Fruit fly (Drosophila melanogaster) whole organism, embryonic: ENCODE measurements around the gene CG12289.

Experiments
- Ada2b ChIP-seq: fragments of 200-800 bp; sonication (Bioruptor generic); IDR thresholded peaks from 2 replicates; pipeline ENCODE4 v1.3.6; 2022; ENCODE audit warnings: missing biosample characterization, missing genetic modification characterization
- CG10565 ChIP-seq: fragments of 200-800 bp; sonication (Bioruptor generic); optimal IDR thresholded peaks from 3 replicates; lab custom pipeline; 2016; ENCODE audit warnings: missing biosample characterization, mild to moderate bottlenecking, missing genetic modification characterization
- CG11093 ChIP-seq: fragments of 200-800 bp; sonication (Bioruptor generic); IDR thresholded peaks from 3 replicates; pipeline ENCODE4 v1.3.6; 2022; ENCODE audit warnings: missing biosample characterization, missing genetic modification characterization
- CG11456 ChIP-seq: fragments of 200-800 bp; sonication (Bioruptor generic); IDR thresholded peaks from 3 replicates; pipeline ENCODE4 v1.3.6; 2022; ENCODE audit warnings: missing biosample characterization, missing genetic modification characterization
- CG13123 ChIP-seq: fragments of 200-800 bp; sonication (Bioruptor generic); optimal IDR thresholded peaks from 2 replicates; lab custom pipeline; 2016; ENCODE audit warnings: missing biosample characterization, missing genetic modification characterization
- CG15514 ChIP-seq: fragments of 200-800 bp; sonication (Bioruptor generic); optimal IDR thresholded peaks from 3 replicates; lab custom pipeline; 2017; ENCODE audit warnings: missing biosample characterization, missing genetic modification characterization, mild to moderate bottlenecking, moderate library complexity, missing genetic modification reagents
- CG15696 ChIP-seq: fragments of 200-800 bp; sonication (Bioruptor generic); optimal IDR thresholded peaks from 2 replicates; lab custom pipeline; 2019; ENCODE audit warnings: missing biosample characterization, mild to moderate bottlenecking, missing genetic modification characterization, moderate library complexity
- CG16813 ChIP-seq: fragments of 200-800 bp; sonication (Bioruptor generic); IDR thresholded peaks from 3 replicates; pipeline ENCODE4 v1.3.6; 2022; ENCODE audit warnings: missing biosample characterization, missing genetic modification characterization; ENCODE audit not compliant: partially characterized antibody
- CG18262 ChIP-seq: fragments of 200-800 bp; optimal IDR thresholded peaks from 3 replicates; lab custom pipeline; 2019; ENCODE audit warnings: missing biosample characterization, mild to moderate bottlenecking, missing genetic modification characterization, moderate library complexity
- CG2129 ChIP-seq: fragments of 200-800 bp; sonication (Bioruptor generic); IDR thresholded peaks from 2 replicates; pipeline ENCODE4 v1.3.6; 2022; ENCODE audit warnings: missing biosample characterization, missing genetic modification characterization; ENCODE audit not compliant: partially characterized antibody
- CG3281 ChIP-seq: fragments of 200-800 bp; sonication (Bioruptor generic); optimal IDR thresholded peaks from 3 replicates; lab custom pipeline; 2017; ENCODE audit warnings: missing biosample characterization, mild to moderate bottlenecking, missing genetic modification characterization
- CG3726 ChIP-seq: fragments of 200-800 bp; sonication (Bioruptor generic); IDR thresholded peaks from 3 replicates; pipeline ENCODE4, ENCODE4 v1.3.6; 2022; ENCODE audit warnings: missing biosample characterization, missing genetic modification characterization
- CG3995 ChIP-seq: fragments of 200-800 bp; sonication (Bioruptor generic); optimal IDR thresholded peaks from 3 replicates; lab custom pipeline; 2016; ENCODE audit warnings: missing biosample characterization, missing genetic modification characterization
- CG42726 ChIP-seq: fragments of 200-800 bp; sonication (Bioruptor generic); IDR thresholded peaks from 2 replicates; pipeline ENCODE4 v1.3.6; 2022; ENCODE audit warnings: missing biosample characterization, missing genetic modification characterization; ENCODE audit not compliant: partially characterized antibody
- CG5245 ChIP-seq: fragments of 200-800 bp; sonication (Bioruptor generic); optimal IDR thresholded peaks from 3 replicates; lab custom pipeline; 2016; ENCODE audit warnings: missing biosample characterization, missing genetic modification characterization
- CG7987 ChIP-seq: fragments of 200-800 bp; sonication (Bioruptor generic); optimal IDR thresholded peaks from 2 replicates; lab custom pipeline; 2018; ENCODE audit warnings: missing biosample characterization, mild to moderate bottlenecking, missing genetic modification characterization, moderate library complexity
- CG8089 ChIP-seq: fragments of 200-800 bp; sonication (Bioruptor generic); optimal IDR thresholded peaks from 3 replicates; lab custom pipeline; 2016; ENCODE audit warnings: missing biosample characterization, missing genetic modification characterization
- CG9727 ChIP-seq: fragments of 200-800 bp; sonication (Bioruptor generic); optimal IDR thresholded peaks from 3 replicates; lab custom pipeline; 2017; ENCODE audit warnings: missing biosample characterization, mild to moderate bottlenecking, missing genetic modification characterization
- CrebB ChIP-seq: fragments of 200-800 bp; sonication (Bioruptor generic); optimal IDR thresholded peaks from 3 replicates; lab custom pipeline; 2018; ENCODE audit warnings: missing biosample characterization, mild to moderate bottlenecking, missing genetic modification characterization
- Dbx ChIP-seq: fragments of 200-800 bp; sonication (Bioruptor generic); IDR thresholded peaks from 3 replicates; pipeline ENCODE4 v1.3.6; 2022; ENCODE audit warnings: missing biosample characterization, missing genetic modification characterization
- Dek ChIP-seq: fragments of 200-800 bp; sonication (Bioruptor generic); optimal IDR thresholded peaks from 3 replicates; lab custom pipeline; 2019; ENCODE audit warnings: missing biosample characterization, mild to moderate bottlenecking, missing genetic modification characterization, moderate library complexity
- Dfd ChIP-seq, 2 experiments: fragments of >200 bp; optimal IDR thresholded peaks; 2 replicates each; lab custom pipeline; 2017; ENCODE audit warnings: missing biosample characterization in 2 of 2, missing genetic modification characterization in 2 of 2
- Dref ChIP-seq: fragments of 200-800 bp; sonication (Bioruptor generic); IDR thresholded peaks from 2 replicates; pipeline ENCODE4 v1.3.6; 2022; ENCODE audit warnings: missing biosample characterization, missing genetic modification characterization
- Eip74EF ChIP-seq, 2 experiments: fragments of 200-800 bp in 1 of 2; fragments of >200 bp in 1 of 2; sonication (Bioruptor generic) in 1 of 2; optimal IDR thresholded peaks; 2 replicates each; lab custom pipeline; 2017 to 2019; ENCODE audit warnings: missing biosample characterization in 2 of 2, missing genetic modification characterization in 2 of 2, mild to moderate bottlenecking in 1 of 2, moderate library complexity in 1 of 2
- H15 ChIP-seq: fragments of 200-800 bp; sonication (Bioruptor generic); IDR thresholded peaks from 3 replicates; pipeline ENCODE4 v1.3.6; 2022; ENCODE audit warnings: missing biosample characterization, missing genetic modification characterization
- HLH4C ChIP-seq: fragments of 200-800 bp; sonication (Bioruptor generic); IDR thresholded peaks from 3 replicates; pipeline ENCODE4 v1.3.6; 2022; ENCODE audit warnings: missing biosample characterization, missing genetic modification characterization; ENCODE audit not compliant: partially characterized antibody
- Mes4 ChIP-seq: fragments of 200-800 bp; sonication (Bioruptor generic); optimal IDR thresholded peaks from 2 replicates; lab custom pipeline; 2016; ENCODE audit warnings: missing biosample characterization, missing genetic modification characterization
- NFAT ChIP-seq: fragments of 200-800 bp; sonication (Bioruptor generic); IDR thresholded peaks from 2 replicates; pipeline ENCODE4 v1.3.6; 2022; ENCODE audit warnings: missing biosample characterization, missing genetic modification characterization
- Scr ChIP-seq: fragments of 200-800 bp; sonication (Bioruptor generic); IDR thresholded peaks from 2 replicates; pipeline ENCODE4 v1.3.6; 2022; ENCODE audit warnings: missing biosample characterization, missing genetic modification characterization; ENCODE audit not compliant: partially characterized antibody
- Sry-δ ChIP-seq: fragments of 200-800 bp; sonication (Bioruptor generic); optimal IDR thresholded peaks from 2 replicates; lab custom pipeline; 2016; ENCODE audit warnings: missing biosample characterization, missing genetic modification characterization
- TFAM ChIP-seq: fragments of 200-800 bp; sonication (Bioruptor generic); optimal IDR thresholded peaks from 2 replicates; lab custom pipeline; 2017; ENCODE audit warnings: missing biosample characterization, missing genetic modification characterization, inconsistent platforms
- Trl ChIP-seq, 3 experiments: fragments of >200 bp in 2 of 3; fragments of 200-800 bp in 1 of 3; sonication (Bioruptor generic) in 1 of 3; optimal IDR thresholded peaks; 2 replicates in 1 of 3; 3 replicates in 2 of 3; lab custom pipeline; 2016 to 2017; ENCODE audit warnings: missing biosample characterization in 1 of 3, missing genetic modification characterization in 1 of 3
- aop ChIP-seq: fragments of 200-800 bp; sonication (Bioruptor generic); IDR thresholded peaks from 2 replicates; pipeline ENCODE4 v1.3.6; 2022; ENCODE audit warnings: missing biosample characterization, missing genetic modification characterization
- ara ChIP-seq: fragments of 200-800 bp; sonication (Bioruptor generic); IDR thresholded peaks from 2 replicates; pipeline ENCODE4 v1.3.6; 2022; ENCODE audit warnings: missing biosample characterization, missing genetic modification characterization
- bbx ChIP-seq: fragments of 200-800 bp; sonication (Bioruptor generic); IDR thresholded peaks from 2 replicates; pipeline ENCODE4 v1.3.6; 2022; ENCODE audit warnings: missing biosample characterization, missing genetic modification characterization; ENCODE audit not compliant: partially characterized antibody
- br ChIP-seq: fragments of >200 bp; optimal IDR thresholded peaks from 2 replicates; lab custom pipeline; 2017
- bsh ChIP-seq, 2 experiments: fragments of 200-800 bp; sonication (Bioruptor generic); optimal IDR thresholded peaks; 2 replicates each; lab custom pipeline; 2017 to 2018; ENCODE audit warnings: mild to moderate bottlenecking in 2 of 2, missing biosample characterization in 2 of 2, missing genetic modification characterization in 2 of 2, moderate library complexity in 1 of 2
- caup ChIP-seq: fragments of 200-800 bp; sonication (Bioruptor generic); optimal IDR thresholded peaks from 3 replicates; lab custom pipeline; 2017; ENCODE audit warnings: missing biosample characterization, mild to moderate bottlenecking, missing genetic modification characterization, moderate library complexity; ENCODE audit not compliant: severe bottlenecking
- gcm ChIP-seq: fragments of 200-800 bp; sonication (Bioruptor generic); optimal IDR thresholded peaks from 2 replicates; lab custom pipeline; 2019; ENCODE audit warnings: missing biosample characterization, mild to moderate bottlenecking, missing genetic modification characterization, moderate library complexity
- mirr ChIP-seq: fragments of 200-800 bp; sonication (Bioruptor generic); optimal IDR thresholded peaks from 3 replicates; lab custom pipeline; 2018; ENCODE audit warnings: missing biosample characterization, mild to moderate bottlenecking, missing genetic modification characterization
- pzg ChIP-seq: fragments of 200-800 bp; sonication (Bioruptor generic); optimal IDR thresholded peaks from 3 replicates; lab custom pipeline; 2018; ENCODE audit warnings: missing biosample characterization, mild to moderate bottlenecking, missing genetic modification characterization, moderate library complexity
- rib ChIP-seq: fragments of 200-800 bp; sonication (Bioruptor generic); IDR thresholded peaks from 2 replicates; pipeline ENCODE4 v1.3.6; 2022; ENCODE audit warnings: missing biosample characterization, missing genetic modification characterization
- sens ChIP-seq: fragments of 200-800 bp; sonication (Bioruptor generic); peaks from one replicate; lab custom pipeline; 2016; ENCODE audit warnings: missing biosample characterization, missing genetic modification characterization
- sima ChIP-seq: fragments of 200-800 bp; sonication (Bioruptor generic); optimal IDR thresholded peaks from 2 replicates; lab custom pipeline; 2016; ENCODE audit warnings: missing biosample characterization, missing genetic modification characterization
- ssp ChIP-seq: fragments of 200-800 bp; sonication (Bioruptor generic); IDR thresholded peaks from 2 replicates; pipeline ENCODE4 v1.3.6; 2022; ENCODE audit warnings: missing biosample characterization, missing genetic modification characterization
- tx ChIP-seq: fragments of 200-800 bp; sonication (Bioruptor generic); optimal IDR thresholded peaks from 2 replicates; lab custom pipeline; 2016; ENCODE audit warnings: missing biosample characterization, missing genetic modification characterization
- unpg ChIP-seq: fragments of 200-800 bp; sonication (Bioruptor generic); optimal IDR thresholded peaks from 3 replicates; lab custom pipeline; 2018; ENCODE audit warnings: missing biosample characterization, mild to moderate bottlenecking, missing genetic modification characterization, moderate library complexity
- vvl ChIP-seq: fragments of 200-800 bp; sonication (Bioruptor generic); IDR thresholded peaks from 2 replicates; pipeline ENCODE4 v1.3.6; 2022; ENCODE audit warnings: missing biosample characterization, missing genetic modification characterization
- wdn ChIP-seq: fragments of 200-800 bp; sonication (Bioruptor generic); IDR thresholded peaks from 2 replicates; pipeline ENCODE4 v1.3.6; 2022; ENCODE audit warnings: missing biosample characterization, missing genetic modification characterization
- wor ChIP-seq: fragments of 200-800 bp; sonication (Bioruptor generic); IDR thresholded peaks from 2 replicates; pipeline ENCODE4 v1.3.6; 2022; ENCODE audit warnings: missing biosample characterization, missing genetic modification characterization

CG12289 gene

DNA sequence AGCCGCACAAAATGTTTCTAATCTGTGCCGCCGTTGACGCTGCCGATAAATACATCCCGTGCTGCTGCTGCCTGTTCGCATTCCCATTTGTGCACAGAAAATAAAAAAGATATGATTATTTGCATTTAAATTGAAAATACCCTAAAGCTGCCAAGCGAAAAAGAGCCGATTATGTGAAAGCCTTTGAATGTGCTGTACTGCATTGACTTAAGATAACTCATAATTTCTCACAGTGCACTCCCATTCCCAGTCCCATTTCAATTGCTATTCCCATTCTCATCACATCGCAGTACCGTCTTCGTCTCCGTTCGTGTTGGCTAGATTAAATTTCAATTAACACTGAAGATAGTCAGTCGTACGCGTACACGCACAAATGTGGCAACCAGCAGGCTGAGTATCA lies 9.3 kb downstream of the CG12289 start (continued):
- TF ChIP-seq Ada2b (GFP tag; lab: Robert Waterston, UW) (peak; percentile 54; the same call in 1 of the 2 replicates), pzg (GFP tag; lab: Kevin White, UChicago) (no peak), CG9727 (GFP tag; lab: Kevin White, UChicago) (peak; percentile 56), Eip74EF (GFP tag; optimal IDR thresholded peaks at IDR 0.05; lab: Kevin White, UChicago) (no peak), CG13123 (GFP tag; lab: Kevin White, UChicago) (peak; percentile 0), Dbx (GFP tag; lab: Robert Waterston, UW) (peak; percentile 44; the same call in 1 of the 3 replicates), CG3281 (GFP tag; lab: Kevin White, UChicago) (peak; percentile 24), mirr (GFP tag; lab: Kevin White, UChicago) (no peak), ssp (GFP tag; lab: Robert Waterston, UW) (no peak), unpg (peak; percentile 49), Mes4 (peak; percentile 40), TFAM (GFP tag; lab: Kevin White, UChicago) (no peak), bbx (GFP tag; lab: Robert Waterston, UW) (no peak), CG10565 (GFP tag; lab: Kevin White, UChicago) (no peak), H15 (GFP tag; lab: Robert Waterston, UW) (peak; percentile 52; the same call in 1 of the 3 replicates), Scr (no peak), tx (GFP tag; lab: Kevin White, UChicago) (peak; percentile 16), CG15696 (no peak), sens (GFP tag; lab: Kevin White, UChicago) (peak; percentile 93), CG11093 (GFP tag; lab: Robert Waterston, UW) (no peak), CG2129 (GFP tag; lab: Robert Waterston, UW) (no peak), caup (GFP tag; lab: Kevin White, UChicago) (peak; percentile 33), wor (GFP tag; lab: Robert Waterston, UW) (peak; percentile 54), CG3726 (GFP tag; lab: Robert Waterston, UW) (no peak), CG5245 (GFP tag; lab: Kevin White, UChicago) (peak; percentile 66), Dref (no peak), HLH4C (GFP tag; lab: Robert Waterston, UW) (no peak), bsh (GFP tag; optimal IDR thresholded peaks at IDR 0.05; lab: Kevin White, UChicago) (peak; percentile 66 to 71), vvl (peak; percentile 78), Trl (optimal IDR thresholded peaks at IDR 0.05; lab: Kevin White, UChicago) (no peak), Trl (GFP tag; optimal IDR thresholded peaks at IDR 0.05; lab: Kevin White, UChicago) (peak; percentile 63), Sry-δ (GFP tag; lab: Kevin White, UChicago) (peak; percentile 41), Dek (tag; lab: Kevin White, UChicago) (no peak), br (lab: Kevin White, UChicago) (no peak), sima (GFP tag; lab: Kevin White, UChicago) (no peak), NFAT (no peak), CG3995 (no peak), gcm (GFP tag; lab: Kevin White, UChicago) (no peak), ara (GFP tag; lab: Robert Waterston, UW) (no peak), CrebB (tag; lab: Kevin White, UChicago) (no peak), CG16813 (GFP tag; lab: Robert Waterston, UW) (no peak), rib (peak; percentile 27; the same call in 1 of the 2 replicates), CG15514 (GFP tag; lab: Kevin White, UChicago) (peak; percentile 6), Dfd (GFP tag; optimal IDR thresholded peaks at IDR 0.05; lab: Kevin White, UChicago) (no peak), CG8089 (GFP tag; lab: Kevin White, UChicago) (peak; percentile 21), CG7987 (GFP tag; lab: Kevin White, UChicago) (no peak), CG11456 (GFP tag; lab: Robert Waterston, UW) (no peak; the same call in 2 of the 3 replicates), wdn (peak; percentile 55; the same call in 1 of the 2 replicates), aop (GFP tag; lab: Robert Waterston, UW) (no peak), CG42726 (GFP tag; lab: Robert Waterston, UW) (no peak), CG18262 (tag; lab: Kevin White, UChicago) (peak; percentile 53)
